Fruit fly (Drosophila melanogaster) whole organism, embryonic: Measurements from ENCODE around the gene Cyp309a2.

Source experiments
- Ada2b ChIP-seq: fragments of 200-800 bp; sonication (Bioruptor generic); IDR thresholded peaks from 2 replicates; pipeline ENCODE4 v1.3.6; 2022; ENCODE audit warnings: missing biosample characterization, missing genetic modification characterization
- BEAF-32 ChIP-seq: fragments of 200-800 bp; sonication (Bioruptor generic); optimal IDR thresholded peaks from 3 replicates; lab custom pipeline; 2017; ENCODE audit warnings: missing biosample characterization, missing genetic modification characterization, mild to moderate bottlenecking, moderate library complexity, missing genetic modification reagents
- CG10267 ChIP-seq: fragments of 200-800 bp; sonication (Bioruptor generic); optimal IDR thresholded peaks from 2 replicates; lab custom pipeline; 2018; ENCODE audit warnings: missing biosample characterization, mild to moderate bottlenecking, missing genetic modification characterization, moderate library complexity
- CG11696 ChIP-seq: fragments of 200-800 bp; sonication (Bioruptor generic); IDR thresholded peaks from 2 replicates; pipeline ENCODE4 v1.3.6; 2022; ENCODE audit warnings: missing biosample characterization, missing genetic modification characterization
- CG15269 ChIP-seq: fragments of 200-800 bp; sonication (Bioruptor generic); optimal IDR thresholded peaks from 2 replicates; lab custom pipeline; 2018; ENCODE audit warnings: missing biosample characterization, mild to moderate bottlenecking, missing genetic modification characterization, moderate library complexity
- CG17568 ChIP-seq: fragments of 200-800 bp; sonication (Bioruptor generic); optimal IDR thresholded peaks from 2 replicates; lab custom pipeline; 2018; ENCODE audit warnings: missing biosample characterization, mild to moderate bottlenecking, missing genetic modification characterization, moderate library complexity
- CG2129 ChIP-seq: fragments of 200-800 bp; sonication (Bioruptor generic); IDR thresholded peaks from 2 replicates; pipeline ENCODE4 v1.3.6; 2022; ENCODE audit warnings: missing biosample characterization, missing genetic modification characterization; ENCODE audit not compliant: partially characterized antibody
- CG30020 ChIP-seq: fragments of 200-800 bp; optimal IDR thresholded peaks from 2 replicates; lab custom pipeline; 2019; ENCODE audit warnings: missing biosample characterization, mild to moderate bottlenecking, missing genetic modification characterization, moderate library complexity
- CG3847 ChIP-seq: fragments of 200-800 bp; sonication (Bioruptor generic); IDR thresholded peaks from 2 replicates; pipeline ENCODE4 v1.3.6; 2022; ENCODE audit warnings: missing biosample characterization, missing genetic modification characterization
- CG6254 ChIP-seq: fragments of 200-800 bp; sonication (Bioruptor generic); optimal IDR thresholded peaks from 3 replicates; lab custom pipeline; 2017; ENCODE audit warnings: mild to moderate bottlenecking, missing biosample characterization, missing genetic modification reagents, missing genetic modification characterization
- CG7987 ChIP-seq: fragments of 200-800 bp; sonication (Bioruptor generic); optimal IDR thresholded peaks from 2 replicates; lab custom pipeline; 2018; ENCODE audit warnings: missing biosample characterization, mild to moderate bottlenecking, missing genetic modification characterization, moderate library complexity
- CG9797 ChIP-seq: fragments of 200-800 bp; sonication (Bioruptor generic); optimal IDR thresholded peaks from 3 replicates; lab custom pipeline; 2018; ENCODE audit warnings: missing biosample characterization, mild to moderate bottlenecking, missing genetic modification characterization
- CG9876 ChIP-seq: fragments of 200-800 bp; sonication (Bioruptor generic); optimal IDR thresholded peaks from 2 replicates; lab custom pipeline; 2016; ENCODE audit warnings: missing biosample characterization, missing genetic modification characterization
- Chrac-16 ChIP-seq: fragments of 200-800 bp; sonication (Bioruptor generic); optimal IDR thresholded peaks from 3 replicates; lab custom pipeline; 2016; ENCODE audit warnings: missing biosample characterization, missing genetic modification characterization
- Ets97D ChIP-seq: fragments of 200-800 bp; sonication (Bioruptor generic); optimal IDR thresholded peaks from 3 replicates; lab custom pipeline; 2016; ENCODE audit warnings: missing biosample characterization, missing genetic modification characterization
- HmgD ChIP-seq: fragments of 200-800 bp; sonication (Bioruptor generic); optimal IDR thresholded peaks from 3 replicates; lab custom pipeline; 2016; ENCODE audit warnings: missing biosample characterization, missing genetic modification characterization
- Hr51 ChIP-seq, 2 experiments: fragments of 200-800 bp; sonication (Bioruptor generic); optimal IDR thresholded peaks; 2 replicates in 1 of 2; 3 replicates in 1 of 2; lab custom pipeline; 2016 to 2018; ENCODE audit warnings: missing biosample characterization in 2 of 2, missing genetic modification characterization in 2 of 2, mild to moderate bottlenecking in 1 of 2, moderate library complexity in 1 of 2
- MBD-R2 ChIP-seq: fragments of 200-800 bp; sonication (Bioruptor generic); IDR thresholded peaks from 2 replicates; pipeline ENCODE4 v1.3.6; 2022; ENCODE audit warnings: missing biosample characterization, missing genetic modification characterization
- NC2β ChIP-seq: fragments of 200-800 bp; sonication (Bioruptor generic); optimal IDR thresholded peaks from 2 replicates; lab custom pipeline; 2016; ENCODE audit warnings: missing biosample characterization, missing genetic modification characterization
- PHDP ChIP-seq: fragments of 200-800 bp; sonication (Bioruptor generic); optimal IDR thresholded peaks from 3 replicates; lab custom pipeline; 2018; ENCODE audit warnings: missing biosample characterization, mild to moderate bottlenecking, missing genetic modification characterization, moderate library complexity
- Rfx ChIP-seq: fragments of 200-800 bp; sonication (Bioruptor generic); IDR thresholded peaks from 2 replicates; pipeline ENCODE4 v1.3.6; 2022; ENCODE audit warnings: missing biosample characterization, missing genetic modification characterization
- Side ChIP-seq: fragments of 200-800 bp; sonication (Bioruptor generic); optimal IDR thresholded peaks from 2 replicates; lab custom pipeline; 2016; ENCODE audit warnings: missing biosample characterization, missing genetic modification characterization
- Sin3A ChIP-seq: fragments of >200 bp; optimal IDR thresholded peaks from 2 replicates; lab custom pipeline; 2018
- TFAM ChIP-seq: fragments of 200-800 bp; sonication (Bioruptor generic); optimal IDR thresholded peaks from 2 replicates; lab custom pipeline; 2017; ENCODE audit warnings: missing biosample characterization, missing genetic modification characterization, inconsistent platforms
- ap ChIP-seq: fragments of 200-800 bp; sonication (Bioruptor generic); IDR thresholded peaks from 2 replicates; pipeline ENCODE4 v1.3.6; 2022; ENCODE audit warnings: missing biosample characterization, missing genetic modification characterization
- ash1 ChIP-seq: fragments of 200-800 bp; sonication (Bioruptor generic); optimal IDR thresholded peaks from 2 replicates; lab custom pipeline; 2018; ENCODE audit warnings: missing biosample characterization, mild to moderate bottlenecking, missing genetic modification characterization
- ci ChIP-seq: fragments of 200-800 bp; sonication (Bioruptor generic); IDR thresholded peaks from 3 replicates; pipeline ENCODE4 v1.3.6; 2022; ENCODE audit warnings: missing biosample characterization, missing genetic modification characterization
- crp ChIP-seq, 2 experiments: fragments of 200-800 bp; sonication (Bioruptor generic); optimal IDR thresholded peaks; 2 replicates in 1 of 2; 3 replicates in 1 of 2; lab custom pipeline; 2017; ENCODE audit warnings: missing biosample characterization in 2 of 2, missing genetic modification characterization in 2 of 2, mild to moderate bottlenecking in 1 of 2, moderate library complexity in 1 of 2
- cwo ChIP-seq: fragments of 200-800 bp; sonication (Bioruptor generic); optimal IDR thresholded peaks from 3 replicates; lab custom pipeline; 2017; ENCODE audit warnings: missing biosample characterization, missing genetic modification characterization, mild to moderate bottlenecking, moderate library complexity, missing genetic modification reagents
- ems ChIP-seq: fragments of 200-800 bp; sonication (Bioruptor generic); optimal IDR thresholded peaks from 3 replicates; lab custom pipeline; 2016; ENCODE audit warnings: missing biosample characterization, missing genetic modification characterization
- exex ChIP-seq: fragments of 200-800 bp; sonication (Bioruptor generic); optimal IDR thresholded peaks from 4 replicates; lab custom pipeline; 2018; ENCODE audit warnings: missing biosample characterization, mild to moderate bottlenecking, missing genetic modification characterization, moderate library complexity
- grau ChIP-seq: fragments of 200-800 bp; optimal IDR thresholded peaks from 3 replicates; lab custom pipeline; 2019; ENCODE audit warnings: missing biosample characterization, mild to moderate bottlenecking, missing genetic modification characterization, moderate library complexity
- grn ChIP-seq: fragments of 200-800 bp; sonication (Bioruptor generic); optimal IDR thresholded peaks from 3 replicates; lab custom pipeline; 2017; ENCODE audit warnings: missing biosample characterization, missing genetic modification characterization
- hb ChIP-seq: fragments of 200-800 bp; sonication (Bioruptor generic); IDR thresholded peaks from 3 replicates; pipeline ENCODE4 v1.3.6; 2022; ENCODE audit warnings: missing biosample characterization, missing genetic modification characterization; ENCODE audit not compliant: partially characterized antibody
- hbn ChIP-seq: fragments of 200-800 bp; sonication (Bioruptor generic); IDR thresholded peaks from 2 replicates; pipeline ENCODE4 v1.3.6; 2022; ENCODE audit warnings: missing biosample characterization, missing genetic modification characterization; ENCODE audit not compliant: partially characterized antibody
- insv ChIP-seq, 2 experiments: fragments of 200-800 bp; sonication (Bioruptor generic); optimal IDR thresholded peaks; 3 replicates each; lab custom pipeline; 2016 to 2018; ENCODE audit warnings: missing biosample characterization in 2 of 2, missing genetic modification characterization in 2 of 2
- mam ChIP-seq: fragments of 200-800 bp; sonication (Bioruptor generic); optimal IDR thresholded peaks from 3 replicates; lab custom pipeline; 2016; ENCODE audit warnings: missing biosample characterization, missing genetic modification characterization
- mirr ChIP-seq: fragments of 200-800 bp; sonication (Bioruptor generic); optimal IDR thresholded peaks from 3 replicates; lab custom pipeline; 2018; ENCODE audit warnings: missing biosample characterization, mild to moderate bottlenecking, missing genetic modification characterization
- pfk ChIP-seq: fragments of 200-800 bp; sonication (Bioruptor generic); optimal IDR thresholded peaks from 2 replicates; lab custom pipeline; 2018; ENCODE audit warnings: missing biosample characterization, mild to moderate bottlenecking, missing genetic modification characterization, moderate library complexity
- scrt ChIP-seq: fragments of 200-800 bp; sonication (Bioruptor generic); optimal IDR thresholded peaks from 2 replicates; lab custom pipeline; 2018; ENCODE audit warnings: missing biosample characterization, mild to moderate bottlenecking, missing genetic modification characterization, moderate library complexity
- sens ChIP-seq: fragments of 200-800 bp; sonication (Bioruptor generic); peaks from one replicate; lab custom pipeline; 2016; ENCODE audit warnings: missing biosample characterization, missing genetic modification characterization
- sima ChIP-seq: fragments of 200-800 bp; sonication (Bioruptor generic); optimal IDR thresholded peaks from 2 replicates; lab custom pipeline; 2016; ENCODE audit warnings: missing biosample characterization, missing genetic modification characterization
- trem ChIP-seq: fragments of 200-800 bp; optimal IDR thresholded peaks from 3 replicates; lab custom pipeline; 2019; ENCODE audit warnings: missing biosample characterization, mild to moderate bottlenecking, missing genetic modification characterization, moderate library complexity
- trh ChIP-seq: fragments of 200-800 bp; sonication (Bioruptor generic); optimal IDR thresholded peaks from 2 replicates; lab custom pipeline; 2016; ENCODE audit warnings: missing biosample characterization, missing genetic modification characterization
- vvl ChIP-seq: fragments of 200-800 bp; sonication (Bioruptor generic); IDR thresholded peaks from 2 replicates; pipeline ENCODE4 v1.3.6; 2022; ENCODE audit warnings: missing biosample characterization, missing genetic modification characterization
- zen ChIP-seq: fragments of 200-800 bp; sonication (Bioruptor generic); optimal IDR thresholded peaks from 3 replicates; lab custom pipeline; 2018; ENCODE audit warnings: missing biosample characterization, mild to moderate bottlenecking, missing genetic modification characterization, moderate library complexity

The Cyp309a2 gene

DNA sequence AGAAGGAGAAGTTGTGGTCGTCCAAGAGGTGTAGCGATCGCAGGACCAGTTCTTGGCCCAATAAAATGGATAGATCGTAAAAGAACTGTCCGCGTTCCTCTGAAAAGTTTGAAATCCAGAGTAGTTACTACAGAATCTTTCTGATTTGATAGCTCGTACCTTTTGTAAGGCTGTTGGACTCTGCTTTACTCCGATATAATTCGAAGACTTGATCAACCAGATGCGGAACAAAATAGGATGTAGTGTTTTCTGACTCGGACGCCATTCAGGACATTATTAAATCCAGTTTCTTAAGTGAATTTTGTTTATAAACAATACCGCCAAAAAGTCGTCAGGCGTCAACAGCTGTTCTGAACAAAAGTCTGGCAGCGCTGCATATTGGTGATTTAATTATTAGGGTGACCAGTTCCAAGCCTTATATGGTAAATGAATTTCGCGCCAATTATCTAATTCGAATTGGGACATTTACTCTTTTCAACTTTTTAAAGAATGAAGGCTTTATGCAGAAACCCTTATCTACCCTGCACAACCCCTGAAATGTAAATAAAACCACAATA is 2.0 kb upstream of the Cyp309a2 start, which contains the start of the genes Rad1 and Sws1 (continued):
- TF ChIP-seq CG7987 (GFP tag; lab: Kevin White, UChicago), result no peak
- TF ChIP-seq MBD-R2 (GFP tag; lab: Robert Waterston, UW), result peak; percentile 84
- peak; percentile 20 for TF ChIP-seq CG9797 (GFP tag; lab: Kevin White, UChicago)
- TF ChIP-seq Sin3A (lab: Kevin White, UChicago), result peak; percentile 26
- TF ChIP-seq PHDP (tag; lab: Kevin White, UChicago), result no peak
- TF ChIP-seq Ets97D (GFP tag; lab: Kevin White, UChicago), result no peak
- TF ChIP-seq ems (GFP tag; lab: Kevin White, UChicago), result no peak
- TF ChIP-seq CG6254 (GFP tag; lab: Kevin White, UChicago), result no peak
- TF ChIP-seq trem (tag; lab: Kevin White, UChicago), result peak; percentile 84
- TF ChIP-seq CG17568 (GFP tag; lab: Kevin White, UChicago), result no peak
- peak; percentile 78 for TF ChIP-seq vvl
- TF ChIP-seq zen (tag; lab: Kevin White, UChicago), result peak; percentile 51
- peak; percentile 33 for TF ChIP-seq BEAF-32 (GFP tag; lab: Kevin White, UChicago)
- TF ChIP-seq insv (GFP tag; optimal IDR thresholded peaks at IDR 0.05; lab: Kevin White, UChicago), result peak in 1 of 2 experiments; percentile 92
- TF ChIP-seq mam, result no peak
- no peak for TF ChIP-seq trh
- TF ChIP-seq crp (GFP tag; optimal IDR thresholded peaks at IDR 0.05; lab: Kevin White, UChicago), result peak; percentile 66 to 93
- TF ChIP-seq ash1 (GFP tag; lab: Kevin White, UChicago), result no peak
- TF ChIP-seq NC2β (GFP tag; lab: Kevin White, UChicago), result no peak
- TF ChIP-seq CG3847, result peak; percentile 41; the same call in 1 of the 2 replicates

dm6 chr2L:2564758-2565157 is 8.1 kb downstream of the Cyp309a2 start, which contains the start of gene Cyp309a1:
Cyp309a1 (minus strand) TSS chr2L:2564830.
- TF ChIP-seq Side (GFP tag; lab: Kevin White, UChicago) (no peak), TFAM (GFP tag; lab: Kevin White, UChicago) (no peak), mirr (GFP tag; lab: Kevin White, UChicago) (peak; percentile 4), hbn (no peak), exex (tag; lab: Kevin White, UChicago) (peak; percentile 74), pfk (GFP tag; lab: Kevin White, UChicago) (peak; percentile 15), grn (GFP tag; lab: Kevin White, UChicago) (peak; percentile 23)

dm6 chr2L:2552725-2553124 is 20.1 kb downstream of the Cyp309a2 start, which contains the start of gene CG3515:
CG3515 (minus strand) TSS chr2L:2552825.
- no peak for TF ChIP-seq ap (GFP tag; lab: Robert Waterston, UW)
- no peak for TF ChIP-seq ci (GFP tag; lab: Robert Waterston, UW)
- peak; percentile 9 for TF ChIP-seq sens (GFP tag; lab: Kevin White, UChicago)
- no peak for TF ChIP-seq CG10267 (tag; lab: Kevin White, UChicago)
- no peak for TF ChIP-seq CG2129 (GFP tag; lab: Robert Waterston, UW)

DNA sequence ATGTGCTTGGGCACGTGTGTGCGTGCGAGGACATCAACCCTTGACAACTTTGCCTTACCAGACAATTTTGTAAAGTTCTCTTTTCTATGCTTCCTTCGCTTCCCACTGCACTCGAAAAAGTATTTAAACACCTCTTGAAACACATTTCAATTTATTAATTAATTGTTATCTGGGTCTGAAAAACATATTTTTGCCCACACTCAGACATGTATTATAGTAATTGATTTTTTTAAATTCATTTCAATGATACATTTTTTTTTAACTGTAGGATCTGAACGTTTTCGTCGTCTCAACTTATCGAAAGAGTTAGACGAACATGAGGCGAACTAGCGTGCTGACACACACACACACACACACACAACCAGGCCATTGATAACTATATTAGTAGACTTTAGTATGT is 30.3 kb downstream of the Cyp309a2 start:
- TF ChIP-seq Hr51 (GFP tag; optimal IDR thresholded peaks at IDR 0.05; lab: Kevin White, UChicago) (peak in 1 of 2 experiments; percentile 31), HmgD (GFP tag; lab: Kevin White, UChicago) (no peak), cwo (peak; percentile 23), grau (tag; lab: Kevin White, UChicago) (peak; percentile 32), scrt (GFP tag; lab: Kevin White, UChicago) (peak; percentile 10), hb (GFP tag; lab: Robert Waterston, UW) (no peak), Rfx (GFP tag; lab: Robert Waterston, UW) (peak; percentile 35; the same call in 1 of the 2 replicates), CG9876 (GFP tag; lab: Kevin White, UChicago) (no peak), PHDP (tag; lab: Kevin White, UChicago) (peak; percentile 18), Ada2b (GFP tag; lab: Robert Waterston, UW) (0 out of 2 replicates have a peak, but pooled peaks have one; percentile 34), Chrac-16 (GFP tag; lab: Kevin White, UChicago) (no peak), CG15269 (tag; lab: Kevin White, UChicago) (peak; percentile 38), CG30020 (tag; lab: Kevin White, UChicago) (no peak), sima (no peak), CG11696 (no peak)
